Fruit fly (Drosophila melanogaster): ENCODE data around the gene phu.

The phu gene

DNA sequence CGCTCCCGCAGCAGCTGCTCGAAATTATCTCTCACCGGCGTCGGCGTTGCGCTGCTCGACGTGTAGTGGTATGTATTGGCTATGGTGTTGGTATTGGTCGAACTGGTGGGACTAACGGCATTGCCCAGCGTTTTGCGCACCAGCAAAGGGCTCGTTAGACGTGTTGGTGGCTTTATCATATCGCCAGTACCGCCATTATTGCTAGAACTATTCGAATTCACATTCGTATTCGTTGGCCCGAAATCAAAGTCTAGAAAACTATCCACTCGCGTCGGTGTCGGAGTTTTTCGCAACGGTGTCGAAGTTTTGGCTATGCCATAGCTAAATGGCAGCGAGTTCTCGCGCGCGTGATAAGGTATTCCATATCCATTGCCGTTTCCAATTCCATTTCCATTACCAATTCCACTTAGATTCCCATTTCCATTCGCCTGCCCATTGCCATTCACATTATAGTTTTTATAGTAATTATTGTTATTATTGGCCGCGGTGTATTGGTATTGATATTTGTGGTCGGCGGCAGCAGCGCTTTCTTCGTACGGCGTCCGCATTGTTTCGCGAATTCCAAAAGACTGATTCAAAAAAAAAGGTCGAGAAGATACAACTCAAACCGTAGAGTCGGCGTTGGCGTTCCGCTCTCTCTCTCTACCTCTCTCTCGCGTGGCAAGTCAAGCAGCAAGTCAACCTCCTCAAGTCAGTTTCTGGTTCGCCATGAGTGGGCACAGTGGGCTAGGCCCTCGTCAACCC, 38.0 kb downstream of the phu start, which contains the start of gene by (continued):
- peak; percentile 47 for TF ChIP-seq cg (GFP tag; optimal IDR thresholded peaks at IDR 0.05)
- TF ChIP-seq HLH4C (GFP tag; IDR thresholded peaks at IDR 0.05; ENCODE audit: partially characterized antibody), result 0 out of 3 replicates have a peak, but pooled peaks have one; percentile 12
- TF ChIP-seq hkb (optimal IDR thresholded peaks at IDR 0.05), result no peak
- no peak for TF ChIP-seq hkb (GFP tag; IDR thresholded peaks at IDR 0.05)
- TF ChIP-seq unc-4 (GFP tag; IDR thresholded peaks at IDR 0.05; ENCODE audit: partially characterized antibody), result 0 out of 2 replicates have a peak, but pooled peaks have one; percentile 17
- peak; percentile 49; the same call in 1 of the 3 replicates for TF ChIP-seq zen2 (GFP tag; IDR thresholded peaks at IDR 0.05; ENCODE audit: partially characterized antibody)
- no peak for TF ChIP-seq E2f2 (GFP tag; IDR thresholded peaks at IDR 0.05)
- peak; percentile 34; the same call in 1 of the 2 replicates for TF ChIP-seq CG13287 (GFP tag; IDR thresholded peaks at IDR 0.05; ENCODE audit: partially characterized antibody)
- no peak for TF ChIP-seq CG8290 (GFP tag; optimal IDR thresholded peaks at IDR 0.05)
- peak in 1 of 2 experiments; percentile 35 for TF ChIP-seq CG8290 (tag; optimal IDR thresholded peaks at IDR 0.05)
- TF ChIP-seq yki (optimal IDR thresholded peaks at IDR 0.05), result no peak
- no peak for TF ChIP-seq CG15269 (tag; optimal IDR thresholded peaks at IDR 0.05)
- TF ChIP-seq pfk (GFP tag; optimal IDR thresholded peaks at IDR 0.05), result peak; percentile 19

DNA sequence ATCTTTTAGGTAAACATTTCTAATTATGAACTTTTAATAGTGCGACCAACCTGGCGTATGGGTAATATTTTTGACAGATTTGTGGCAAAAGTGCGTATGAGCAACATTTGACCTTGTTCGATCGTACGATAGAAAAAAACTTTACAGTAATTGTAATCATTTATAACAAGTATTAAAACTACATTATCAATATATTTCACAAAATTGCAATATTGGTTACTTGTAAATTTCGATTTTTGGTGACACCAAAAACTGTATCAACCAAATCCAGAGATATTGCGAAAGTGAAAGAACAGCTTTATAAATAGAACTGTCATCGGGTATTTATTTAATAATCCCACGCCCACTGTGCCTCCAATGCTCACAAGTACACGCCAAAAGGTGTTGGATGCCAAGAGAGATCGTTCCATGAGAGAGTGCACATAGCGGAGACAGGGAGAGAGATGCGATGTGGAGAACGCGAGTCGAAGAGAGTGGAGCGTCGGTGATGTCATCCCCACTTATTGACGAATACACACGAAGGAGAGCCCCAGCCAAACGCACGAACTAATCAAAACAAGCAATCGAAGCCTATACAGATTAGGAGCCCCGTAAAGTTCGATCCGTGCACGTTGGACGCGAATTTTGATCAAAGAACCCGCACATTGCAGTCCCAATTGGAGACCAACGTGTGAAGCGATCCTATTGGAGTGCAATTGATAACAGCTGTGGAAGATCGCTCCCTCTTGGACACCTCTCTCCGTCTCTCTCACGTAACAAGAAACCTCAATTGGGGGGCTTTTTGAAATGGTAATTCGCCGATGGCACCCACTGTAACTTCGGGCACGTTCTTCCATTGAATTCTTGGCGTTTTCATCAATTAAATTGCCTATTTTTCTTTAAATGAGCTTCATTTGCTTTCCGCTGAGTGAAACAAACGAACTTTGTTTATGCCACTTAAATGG, 38.9 kb downstream of the phu start:
- TF ChIP-seq Side (GFP tag; optimal IDR thresholded peaks at IDR 0.05) (peak; percentile 90), Dll (GFP tag; IDR thresholded peaks at IDR 0.05; ENCODE audit: partially characterized antibody) (no peak; the same call in 3 of the 4 replicates), nerfin-1 (tag; optimal IDR thresholded peaks at IDR 0.05) (peak; percentile 94), CG17612 (GFP tag; IDR thresholded peaks at IDR 0.05) (peak; percentile 33; the same call in 1 of the 2 replicates), CG10274 (GFP tag; optimal IDR thresholded peaks at IDR 0.05) (peak; percentile 94), dati (GFP tag; IDR thresholded peaks at IDR 0.05) (peak; percentile 41; the same call in 1 of the 2 replicates), CG17385 (GFP tag; optimal IDR thresholded peaks at IDR 0.05) (peak; percentile 93), CG1832 (GFP tag; optimal IDR thresholded peaks at IDR 0.05) (no peak), CG2116 (GFP tag; optimal IDR thresholded peaks at IDR 0.05) (peak; percentile 79), CG31441 (GFP tag; IDR thresholded peaks at IDR 0.05) (peak; percentile 96), CG33557 (GFP tag; optimal IDR thresholded peaks at IDR 0.05) (peak; percentile 84), Aef1 (GFP tag; IDR thresholded peaks at IDR 0.05) (peak; percentile 84), slbo (GFP tag; IDR thresholded peaks at IDR 0.05) (peak; percentile 90), Gug (GFP tag; IDR thresholded peaks at IDR 0.05) (peak; percentile 88), tna (GFP tag; IDR thresholded peaks at IDR 0.05; ENCODE audit: partially characterized antibody) (no peak), Rfx (GFP tag; IDR thresholded peaks at IDR 0.05) (peak; percentile 93), Elba2 (GFP tag; optimal IDR thresholded peaks at IDR 0.05) (peak; percentile 62), CG18764 (GFP tag; optimal IDR thresholded peaks at IDR 0.05) (peak; percentile 93), CG4617 (GFP tag; optimal IDR thresholded peaks at IDR 0.05; ENCODE audit: borderline replicate concordance) (peak; percentile 69), Dek (tag; optimal IDR thresholded peaks at IDR 0.05) (peak; percentile 96), CG3407 (GFP tag; optimal IDR thresholded peaks at IDR 0.05) (peak; percentile 89), sima (GFP tag; optimal IDR thresholded peaks at IDR 0.05) (peak; percentile 78), pros (GFP tag; optimal IDR thresholded peaks at IDR 0.05) (peak; percentile 99), Lpt (GFP tag; optimal IDR thresholded peaks at IDR 0.05) (no peak), CG9609 (GFP tag; optimal IDR thresholded peaks at IDR 0.05) (peak; percentile 89), grn (GFP tag; optimal IDR thresholded peaks at IDR 0.05) (peak; percentile 38), unc-4 (GFP tag; IDR thresholded peaks at IDR 0.05; ENCODE audit: partially characterized antibody) (0 out of 2 replicates have a peak, but pooled peaks have one; percentile 25), nerfin-2 (GFP tag; IDR thresholded peaks at IDR 0.05; ENCODE audit: partially characterized antibody) (0 out of 2 replicates have a peak, but pooled peaks have one; percentile 34), CG1233 (GFP tag; optimal IDR thresholded peaks at IDR 0.05) (peak; percentile 96), tin (GFP tag; optimal IDR thresholded peaks at IDR 0.05) (peak; percentile 94), gfzf (GFP tag; optimal IDR thresholded peaks at IDR 0.05) (peak; percentile 7), chm (GFP tag; IDR thresholded peaks at IDR 0.05) (peak; percentile 58; the same call in 1 of the 2 replicates), Taf1 (GFP tag; IDR thresholded peaks at IDR 0.05) (peak; percentile 85)
